Worm (Caenorhabditis elegans): ENCODE data around the gene fut-3.

fut-3 gene

ce11 chrII:5659675-5660074 is at the start of gene fut-3:
fut-3 (minus strand) TSS chrII:5659775.
- TF ChIP-seq cog-1 (tag; optimal IDR thresholded peaks at IDR 0.05) (no peak), klf-2 (GFP tag; conservative IDR thresholded peaks at IDR 0.05) (no peak), ztf-23 (GFP tag; IDR thresholded peaks at IDR 0.05) (no peak), tab-1 (GFP tag; IDR thresholded peaks at IDR 0.05) (no peak), ztf-29 (GFP tag; IDR thresholded peaks at IDR 0.05) (no peak), ref-1 (GFP tag; conservative IDR thresholded peaks at IDR 0.05) (no peak), med-1 (GFP tag; optimal IDR thresholded peaks at IDR 0.05; ENCODE audit: insufficient read depth) (no peak), T22C8.4 (GFP tag; IDR thresholded peaks at IDR 0.05) (no peak), flt-1 (GFP tag; IDR thresholded peaks at IDR 0.05) (no peak)

- TF ChIP-seq klf-2 (GFP tag; conservative IDR thresholded peaks at IDR 0.05) (no peak), med-1 (GFP tag; optimal IDR thresholded peaks at IDR 0.05; ENCODE audit: insufficient read depth) (no peak), cog-1 (tag; optimal IDR thresholded peaks at IDR 0.05) (no peak), tab-1 (GFP tag; IDR thresholded peaks at IDR 0.05) (no peak), flt-1 (GFP tag; IDR thresholded peaks at IDR 0.05) (no peak), ref-1 (GFP tag; conservative IDR thresholded peaks at IDR 0.05) (no peak), T22C8.4 (GFP tag; IDR thresholded peaks at IDR 0.05) (no peak), ztf-23 (GFP tag; IDR thresholded peaks at IDR 0.05) (no peak), ztf-29 (GFP tag; IDR thresholded peaks at IDR 0.05) (no peak)
Measured at ce11 chrII:5708154-5708553, 48.6 kb upstream of the fut-3 start.

DNA sequence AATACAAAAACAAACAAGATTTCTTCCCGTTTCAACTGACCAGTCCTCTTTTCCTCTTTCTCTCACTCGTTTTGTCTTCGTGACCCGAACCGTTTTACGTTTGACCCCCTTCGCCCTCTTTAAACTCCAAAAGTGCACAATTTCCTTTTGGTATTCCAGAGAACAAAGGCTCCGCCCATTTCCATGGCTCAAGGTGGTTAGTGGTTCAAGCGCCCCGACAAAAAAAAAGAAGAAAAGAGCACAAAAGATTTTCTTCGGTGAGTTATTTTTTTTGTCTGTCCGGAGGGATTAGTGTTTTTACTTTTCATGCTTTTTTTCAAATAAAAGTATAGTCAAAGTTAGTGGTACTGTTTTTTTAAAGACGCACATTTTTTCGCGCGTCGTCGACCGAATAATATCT is 48.0 kb upstream of the fut-3 start, which contains the start of gene osta-2:
TSS of gene osta-2 (plus strand) at position 160 of the 400 bp plus-strand sequence.
- TF ChIP-seq klf-2 (GFP tag; conservative IDR thresholded peaks at IDR 0.05), result no peak
- no peak for TF ChIP-seq cog-1 (tag; optimal IDR thresholded peaks at IDR 0.05)
- no peak for TF ChIP-seq med-1 (GFP tag; optimal IDR thresholded peaks at IDR 0.05; ENCODE audit: insufficient read depth)

DNA sequence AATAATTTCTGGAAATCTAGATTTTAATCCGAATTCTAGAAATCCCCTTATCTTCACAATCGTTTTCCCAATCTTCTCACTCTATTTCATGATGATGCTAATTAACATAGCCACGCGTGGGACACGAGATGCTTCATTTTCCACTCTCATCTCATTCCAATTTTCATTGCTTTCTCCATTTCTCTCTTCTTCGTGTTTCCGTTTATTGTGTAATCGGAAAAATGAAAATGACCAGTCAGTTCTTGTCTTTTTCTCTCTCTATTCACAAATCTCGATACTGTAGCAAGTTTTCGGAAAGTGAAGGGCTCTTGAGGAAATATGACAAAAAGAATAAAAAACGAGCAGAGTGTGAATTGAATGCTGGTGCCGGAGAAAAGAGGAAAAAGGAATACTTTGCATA is 44.9 kb upstream of the fut-3 start:
- TF ChIP-seq cog-1 (tag; optimal IDR thresholded peaks at IDR 0.05) (no peak), med-1 (GFP tag; optimal IDR thresholded peaks at IDR 0.05; ENCODE audit: insufficient read depth) (no peak), T22C8.4 (GFP tag; IDR thresholded peaks at IDR 0.05) (no peak), ztf-23 (GFP tag; IDR thresholded peaks at IDR 0.05) (no peak), tab-1 (GFP tag; IDR thresholded peaks at IDR 0.05) (no peak), ztf-29 (GFP tag; IDR thresholded peaks at IDR 0.05) (no peak), flt-1 (GFP tag; IDR thresholded peaks at IDR 0.05) (no peak), ref-1 (GFP tag; conservative IDR thresholded peaks at IDR 0.05) (no peak), klf-2 (GFP tag; conservative IDR thresholded peaks at IDR 0.05) (no peak)

DNA sequence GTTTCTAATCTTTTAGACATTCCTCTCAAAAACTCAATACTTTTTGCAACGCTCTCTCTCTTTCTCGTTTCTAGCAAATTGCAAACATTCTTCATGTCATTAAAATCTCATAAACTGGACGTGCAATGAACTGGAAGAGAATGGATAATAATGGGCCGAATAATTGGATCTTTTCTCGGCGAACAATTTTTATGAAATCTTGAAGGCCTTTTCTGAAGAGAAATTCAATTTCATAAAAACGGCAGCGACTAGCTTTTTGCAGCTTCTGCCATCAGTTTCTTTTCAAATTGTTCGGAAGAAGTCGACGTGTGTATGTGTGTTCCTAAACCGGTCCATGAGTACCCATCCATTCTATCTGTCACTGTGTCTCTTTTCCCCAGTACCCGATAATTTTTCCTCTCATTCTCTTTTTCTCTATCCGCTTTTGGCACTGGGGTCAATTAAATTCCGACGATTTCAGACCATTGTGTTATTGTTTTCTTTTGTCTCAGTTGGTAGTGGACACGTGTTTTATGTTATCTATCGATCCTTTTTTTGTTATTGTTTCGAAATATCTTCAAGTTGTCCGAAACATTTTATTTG is 43.1 kb upstream of the fut-3 start:
- no peak for TF ChIP-seq klf-2 (GFP tag; conservative IDR thresholded peaks at IDR 0.05)
- TF ChIP-seq ztf-23 (GFP tag; IDR thresholded peaks at IDR 0.05), result 0 out of 2 replicates have a peak, but pooled peaks have one; percentile 11
- TF ChIP-seq cog-1 (tag; optimal IDR thresholded peaks at IDR 0.05), result no peak

DNA sequence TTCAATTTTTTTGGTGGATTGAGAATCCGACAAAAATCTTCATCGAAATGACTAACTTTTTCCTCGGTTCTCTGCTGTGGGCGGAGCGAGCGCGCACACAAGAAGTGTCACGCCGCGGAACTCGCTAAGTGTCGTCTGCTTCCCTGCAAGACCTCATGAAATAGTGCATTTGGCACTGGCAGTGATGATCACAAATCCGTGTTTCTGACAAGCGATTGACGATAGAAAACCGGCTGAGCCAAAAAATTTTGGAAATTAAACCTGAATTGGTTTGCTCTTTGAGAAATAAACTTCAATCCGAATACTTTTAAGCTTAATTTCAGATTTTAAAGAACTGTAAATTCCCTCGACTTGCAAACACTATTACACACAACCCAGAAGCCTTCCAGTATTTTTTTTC is 41.9 kb upstream of the fut-3 start:
- no peak for TF ChIP-seq flt-1 (GFP tag; IDR thresholded peaks at IDR 0.05)
- no peak for TF ChIP-seq T22C8.4 (GFP tag; IDR thresholded peaks at IDR 0.05)
- TF ChIP-seq ztf-23 (GFP tag; IDR thresholded peaks at IDR 0.05), result no peak
- no peak for TF ChIP-seq ref-1 (GFP tag; conservative IDR thresholded peaks at IDR 0.05)
- no peak for TF ChIP-seq med-1 (GFP tag; optimal IDR thresholded peaks at IDR 0.05; ENCODE audit: insufficient read depth)

DNA sequence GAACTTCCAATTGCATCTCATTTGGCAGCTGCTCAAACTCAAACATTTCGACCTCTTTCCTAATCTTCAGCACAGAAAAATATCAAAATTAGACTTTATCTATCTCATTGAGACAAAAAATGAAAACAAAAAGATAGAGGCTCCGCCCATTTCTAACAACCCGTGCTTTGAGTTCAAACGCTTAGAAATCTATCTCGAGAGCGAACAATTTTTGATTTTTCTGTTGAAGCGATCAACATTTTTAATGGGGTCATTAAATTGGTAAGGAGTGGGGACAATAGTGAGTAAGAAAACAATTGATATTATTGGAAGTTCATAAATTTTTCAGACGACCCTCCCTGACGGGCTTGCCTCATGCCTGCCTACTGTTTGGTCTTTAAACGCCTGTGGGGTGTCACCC is 39.3 kb upstream of the fut-3 start, which contains the start of the genes C25H3.10 and C25H3.1:
TSS of gene C25H3.10 (minus strand) at position 101 of the 400 bp plus-strand sequence.
TSS of gene C25H3.1 (plus strand) at position 203 of the 400 bp plus-strand sequence.
- TF ChIP-seq ref-1 (GFP tag; conservative IDR thresholded peaks at IDR 0.05), result no peak
- no peak for TF ChIP-seq cog-1 (tag; optimal IDR thresholded peaks at IDR 0.05)
- no peak for TF ChIP-seq ztf-23 (GFP tag; IDR thresholded peaks at IDR 0.05)
- no peak for TF ChIP-seq flt-1 (GFP tag; IDR thresholded peaks at IDR 0.05)
- no peak for TF ChIP-seq T22C8.4 (GFP tag; IDR thresholded peaks at IDR 0.05)
- TF ChIP-seq ztf-29 (GFP tag; IDR thresholded peaks at IDR 0.05), result no peak
- no peak for TF ChIP-seq klf-2 (GFP tag; conservative IDR thresholded peaks at IDR 0.05)

ce11 chrII:5698254-5698653 is 38.7 kb upstream of the fut-3 start:
- no peak for TF ChIP-seq flt-1 (GFP tag; IDR thresholded peaks at IDR 0.05)
- no peak for TF ChIP-seq cog-1 (tag; optimal IDR thresholded peaks at IDR 0.05)
- TF ChIP-seq klf-2 (GFP tag; conservative IDR thresholded peaks at IDR 0.05), result no peak
- TF ChIP-seq tab-1 (GFP tag; IDR thresholded peaks at IDR 0.05), result no peak
- TF ChIP-seq med-1 (GFP tag; optimal IDR thresholded peaks at IDR 0.05; ENCODE audit: insufficient read depth), result no peak
- no peak for TF ChIP-seq ztf-29 (GFP tag; IDR thresholded peaks at IDR 0.05)
- TF ChIP-seq T22C8.4 (GFP tag; IDR thresholded peaks at IDR 0.05), result no peak
- no peak for TF ChIP-seq ref-1 (GFP tag; conservative IDR thresholded peaks at IDR 0.05)
- no peak for TF ChIP-seq ztf-23 (GFP tag; IDR thresholded peaks at IDR 0.05)

DNA sequence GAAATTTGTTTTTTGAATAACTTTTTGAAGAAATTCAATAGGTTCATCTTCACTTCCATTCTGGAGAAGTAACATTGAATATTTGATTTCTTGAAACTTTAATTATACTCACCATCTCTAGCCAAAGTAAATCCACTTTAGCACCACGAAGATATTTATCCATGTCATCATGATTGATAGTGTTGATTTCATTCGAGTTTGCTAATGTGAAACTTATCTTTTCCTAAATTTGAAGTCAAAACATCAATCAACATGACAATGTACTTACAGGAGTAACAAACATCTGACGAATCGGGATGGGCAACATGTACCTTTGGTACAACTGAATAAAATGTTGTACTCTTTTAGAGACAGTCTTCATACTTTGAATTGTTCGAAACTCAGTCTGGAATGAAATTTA is 37.8 kb upstream of the fut-3 start:
- TF ChIP-seq T22C8.4 (GFP tag; IDR thresholded peaks at IDR 0.05) (no peak), cog-1 (tag; optimal IDR thresholded peaks at IDR 0.05) (no peak), klf-2 (GFP tag; conservative IDR thresholded peaks at IDR 0.05) (no peak), flt-1 (GFP tag; IDR thresholded peaks at IDR 0.05) (no peak), ztf-23 (GFP tag; IDR thresholded peaks at IDR 0.05) (no peak), ref-1 (GFP tag; conservative IDR thresholded peaks at IDR 0.05) (no peak), tab-1 (GFP tag; IDR thresholded peaks at IDR 0.05) (no peak), med-1 (GFP tag; optimal IDR thresholded peaks at IDR 0.05; ENCODE audit: insufficient read depth) (no peak), ztf-29 (GFP tag; IDR thresholded peaks at IDR 0.05) (no peak)

ce11 chrII:5696218-5696617 is 36.6 kb upstream of the fut-3 start:
- TF ChIP-seq med-1 (GFP tag; optimal IDR thresholded peaks at IDR 0.05; ENCODE audit: insufficient read depth), result no peak
- no peak for TF ChIP-seq ref-1 (GFP tag; conservative IDR thresholded peaks at IDR 0.05)
- no peak for TF ChIP-seq T22C8.4 (GFP tag; IDR thresholded peaks at IDR 0.05)
- no peak for TF ChIP-seq cog-1 (tag; optimal IDR thresholded peaks at IDR 0.05)
- TF ChIP-seq tab-1 (GFP tag; IDR thresholded peaks at IDR 0.05), result no peak
- no peak for TF ChIP-seq flt-1 (GFP tag; IDR thresholded peaks at IDR 0.05)
- no peak for TF ChIP-seq ztf-29 (GFP tag; IDR thresholded peaks at IDR 0.05)
- TF ChIP-seq ztf-23 (GFP tag; IDR thresholded peaks at IDR 0.05), result no peak
- TF ChIP-seq klf-2 (GFP tag; conservative IDR thresholded peaks at IDR 0.05), result no peak

All from whole organism, midembryonic.